Worm (Caenorhabditis elegans): Measurements from ENCODE around the gene fbxb-85.

The fbxb-85 gene

ce11 chrIII:10810837-10811814 lies 37.6 kb downstream of the fbxb-85 start (continued):
- TF ChIP-seq ceh-58 (GFP tag; IDR thresholded peaks at IDR 0.05) = peak; percentile 93
- TF ChIP-seq mcd-1 (GFP tag; IDR thresholded peaks at IDR 0.05) = peak; percentile 55
- TF ChIP-seq B0336.3 (GFP tag; IDR thresholded peaks at IDR 0.05) = peak; percentile 10
- TF ChIP-seq F39B2.1 (GFP tag; IDR thresholded peaks at IDR 0.05) = peak; percentile 70; the same call in 1 of the 2 replicates
- TF ChIP-seq hlh-12 (tag; optimal IDR thresholded peaks at IDR 0.05) = no peak
- TF ChIP-seq F37B4.10 (GFP tag; IDR thresholded peaks at IDR 0.05) = 0 out of 2 replicates have a peak, but pooled peaks have one; percentile 29
- no peak for TF ChIP-seq bed-1 (GFP tag; IDR thresholded peaks at IDR 0.05)
- TF ChIP-seq cebp-2 (GFP tag; IDR thresholded peaks at IDR 0.05) = 0 out of 2 replicates have a peak, but pooled peaks have one; percentile 58
- peak; percentile 58 for TF ChIP-seq madf-8 (GFP tag; conservative IDR thresholded peaks at IDR 0.05)
- peak; percentile 91 for TF ChIP-seq attf-6 (GFP tag; IDR thresholded peaks at IDR 0.05)
- peak; percentile 28 for TF ChIP-seq F52B5.7 (tag; optimal IDR thresholded peaks at IDR 0.05)
- peak; percentile 91 for TF ChIP-seq lin-26 (GFP tag; IDR thresholded peaks at IDR 0.05)
- TF ChIP-seq madf-3 (GFP tag; IDR thresholded peaks at IDR 0.05) = peak; percentile 83; the same call in 1 of the 2 replicates

- TF ChIP-seq hmg-1.2 (GFP tag; IDR thresholded peaks at IDR 0.05) (no peak), B0336.3 (GFP tag; IDR thresholded peaks at IDR 0.05) (peak; percentile 38)
These were observed 38.3 kb downstream of the fbxb-85 start for ce11 chrIII:10810483-10810836.

ce11 chrIII:10809568-10809967 lies 39.2 kb downstream of the fbxb-85 start:
- TF ChIP-seq B0035.1 (tag; optimal IDR thresholded peaks at IDR 0.05) = no peak
- TF ChIP-seq attf-6 (GFP tag; IDR thresholded peaks at IDR 0.05) = 0 out of 2 replicates have a peak, but pooled peaks have one; percentile 10

- TF ChIP-seq attf-5 (GFP tag; optimal IDR thresholded peaks at IDR 0.05) (peak; percentile 5), egrh-3 (GFP tag; IDR thresholded peaks at IDR 0.05) (peak; percentile 55; the same call in 1 of the 2 replicates), madf-6 (GFP tag; IDR thresholded peaks at IDR 0.05) (peak; percentile 59), attf-6 (GFP tag; IDR thresholded peaks at IDR 0.05) (0 out of 2 replicates have a peak, but pooled peaks have one; percentile 26), B0336.3 (GFP tag; IDR thresholded peaks at IDR 0.05) (0 out of 2 replicates have a peak, but pooled peaks have one; percentile 7), gei-17 (GFP tag; optimal IDR thresholded peaks at IDR 0.05) (no peak), zfh-2 (GFP tag; conservative IDR thresholded peaks at IDR 0.05) (peak; percentile 80), mel-28 (tag; optimal IDR thresholded peaks at IDR 0.05; ENCODE audit: borderline replicate concordance) (no peak), hsf-1 (GFP tag; IDR thresholded peaks at IDR 0.05) (peak; percentile 23), Y95B8A.8 (GFP tag; IDR thresholded peaks at IDR 0.05) (0 out of 2 replicates have a peak, but pooled peaks have one; percentile 5), chd-7 (tag; optimal IDR thresholded peaks at IDR 0.05) (peak; percentile 8)
These were observed 40.0 kb downstream of the fbxb-85 start for ce11 chrIII:10808802-10809201.

- no peak for TF ChIP-seq attf-3 (GFP tag; conservative IDR thresholded peaks at IDR 0.05)
- no peak for TF ChIP-seq Y67H2A.10 (GFP tag; conservative IDR thresholded peaks at IDR 0.05)
- TF ChIP-seq tbp1 (GFP tag; optimal IDR thresholded peaks at IDR 0.05) = no peak
- TF ChIP-seq attf-6 (GFP tag; IDR thresholded peaks at IDR 0.05) = peak; percentile 48
- TF ChIP-seq nhr-90 (tag; optimal IDR thresholded peaks at IDR 0.05) = no peak
- no peak for TF ChIP-seq ekl-4 (GFP tag; IDR thresholded peaks at IDR 0.05)
- TF ChIP-seq pbrm-1 (GFP tag; IDR thresholded peaks at IDR 0.05) = peak; percentile 24; the same call in 1 of the 2 replicates
- no peak for TF ChIP-seq gei-17 (GFP tag; optimal IDR thresholded peaks at IDR 0.05)
- TF ChIP-seq K12H6.12 (tag; optimal IDR thresholded peaks at IDR 0.05) = peak; percentile 26
- peak; percentile 79 for TF ChIP-seq zfh-2 (GFP tag; conservative IDR thresholded peaks at IDR 0.05)
- TF ChIP-seq cebp-2 (GFP tag; IDR thresholded peaks at IDR 0.05) = no peak
- TF ChIP-seq nhr-80 (tag; optimal IDR thresholded peaks at IDR 0.05) = peak; percentile 35
- no peak for TF ChIP-seq F22D6.2 (tag; optimal IDR thresholded peaks at IDR 0.05)
- TF ChIP-seq madf-10 (tag; optimal IDR thresholded peaks at IDR 0.05) = no peak
- TF ChIP-seq nfyb-1 (GFP tag; IDR thresholded peaks at IDR 0.05) = peak; percentile 50; the same call in 1 of the 2 replicates
- TF ChIP-seq F23B12.7 (tag; optimal IDR thresholded peaks at IDR 0.05; ENCODE audit: insufficient read depth) = no peak
- no peak for TF ChIP-seq nfya-2 (GFP tag; IDR thresholded peaks at IDR 0.05)
- no peak for TF ChIP-seq aptf-3 (GFP tag; IDR thresholded peaks at IDR 0.05)
- TF ChIP-seq C06A6.2 (GFP tag; conservative IDR thresholded peaks at IDR 0.05) = no peak
- no peak for TF ChIP-seq egl-44 (GFP tag; IDR thresholded peaks at IDR 0.05)
These were observed 40.8 kb downstream of the fbxb-85 start for ce11 chrIII:10807956-10808355.

All from whole organism, young adult.